Worm (Caenorhabditis elegans) whole organism, L4/young adult: Measurements from ENCODE around the gene C33H5.1.

Experiments used
- W03F9.2 ChIP-seq: fragments of 150-350 bp; optimal IDR thresholded peaks from 2 replicates; lab custom pipeline; 2014; ENCODE audit warnings: missing biosample characterization, missing genetic modification characterization
- dao-5 ChIP-seq: sonication (generic microtip); optimal IDR thresholded peaks from 2 replicates; lab custom pipeline; 2016; ENCODE audit warnings: missing genotype, missing genetic modification characterization, moderate library complexity, missing compliant biosample characterization

ce11 chrIV:7849235-7849634 is 40.5 kb downstream of the C33H5.1 start:
- TF ChIP-seq W03F9.2: no peak
- TF ChIP-seq dao-5 (tag; lab: Kevin White, UChicago): no peak
